Fruit fly (Drosophila melanogaster): ENCODE data around the gene CG9135.

Gene CG9135

dm6 chr2L:6078757-6079351 is 28.3 kb downstream of the CG9135 start (continued):
- TF ChIP-seq abd-A (tag; optimal IDR thresholded peaks at IDR 0.05) (peak; percentile 55), Lpt (GFP tag; optimal IDR thresholded peaks at IDR 0.05) (peak; percentile 92), luna (GFP tag; optimal IDR thresholded peaks at IDR 0.05) (no peak), CG10654 (GFP tag; optimal IDR thresholded peaks at IDR 0.05) (no peak), yki (optimal IDR thresholded peaks at IDR 0.05) (peak; percentile 12), Deaf1 (tag; optimal IDR thresholded peaks at IDR 0.05) (peak; percentile 53), Scr (GFP tag; IDR thresholded peaks at IDR 0.05; ENCODE audit: partially characterized antibody) (0 out of 2 replicates have a peak, but pooled peaks have one; percentile 27), Ets97D (GFP tag; optimal IDR thresholded peaks at IDR 0.05) (peak; percentile 6), Nf-YB (GFP tag; optimal IDR thresholded peaks at IDR 0.05) (peak; percentile 31), Kr (GFP tag; optimal IDR thresholded peaks at IDR 0.05) (peak; percentile 78), CG2202 (tag; optimal IDR thresholded peaks at IDR 0.05) (no peak), nerfin-1 (tag; optimal IDR thresholded peaks at IDR 0.05) (peak; percentile 27), CG2875 (GFP tag; optimal IDR thresholded peaks at IDR 0.05) (peak; percentile 11), CG18262 (tag; optimal IDR thresholded peaks at IDR 0.05) (peak; percentile 5), fru (optimal IDR thresholded peaks at IDR 0.05) (peak; percentile 27), ken (GFP tag; IDR thresholded peaks at IDR 0.05) (no peak), CG10979 (tag; optimal IDR thresholded peaks at IDR 0.05) (peak; percentile 31), gcm2 (GFP tag; optimal IDR thresholded peaks at IDR 0.05) (peak; percentile 25), nerfin-2 (GFP tag; IDR thresholded peaks at IDR 0.05; ENCODE audit: partially characterized antibody) (no peak), oc (tag; optimal IDR thresholded peaks at IDR 0.05) (peak; percentile 70), CG16779 (GFP tag; IDR thresholded peaks at IDR 0.05) (no peak), CG4328 (GFP tag; optimal IDR thresholded peaks at IDR 0.05) (no peak), CG5180 (GFP tag; optimal IDR thresholded peaks at IDR 0.05) (peak; percentile 2), CG17829 (tag; optimal IDR thresholded peaks at IDR 0.05) (peak; percentile 46), CG15696 (tag; optimal IDR thresholded peaks at IDR 0.05) (peak; percentile 14), nmo (GFP tag; optimal IDR thresholded peaks at IDR 0.05) (peak; percentile 51), CG33557 (GFP tag; optimal IDR thresholded peaks at IDR 0.05) (peak; percentile 48), crol (GFP tag; IDR thresholded peaks at IDR 0.05) (peak; percentile 98), CG3726 (GFP tag; IDR thresholded peaks at IDR 0.05) (no peak), CG11723 (GFP tag; optimal IDR thresholded peaks at IDR 0.05) (peak; percentile 20), Blimp-1 (GFP tag; optimal IDR thresholded peaks at IDR 0.05) (peak; percentile 79), stwl (tag; optimal IDR thresholded peaks at IDR 0.05) (peak; percentile 64), CG10543 (GFP tag; optimal IDR thresholded peaks at IDR 0.05) (peak; percentile 15), gcm (GFP tag; optimal IDR thresholded peaks at IDR 0.05) (peak; percentile 94), onecut (GFP tag; IDR thresholded peaks at IDR 0.05) (no peak), usp (GFP tag; optimal IDR thresholded peaks at IDR 0.05) (peak; percentile 34), zen (tag; optimal IDR thresholded peaks at IDR 0.05) (peak; percentile 82), kah (GFP tag; optimal IDR thresholded peaks at IDR 0.05) (peak; percentile 46), D (optimal IDR thresholded peaks at IDR 0.05) (peak; percentile 50), D (GFP tag; optimal IDR thresholded peaks at IDR 0.05) (peak; percentile 11), gsb-n (tag; optimal IDR thresholded peaks at IDR 0.05) (peak; percentile 14), rib (GFP tag; IDR thresholded peaks at IDR 0.05) (peak; percentile 92), pfk (GFP tag; optimal IDR thresholded peaks at IDR 0.05) (no peak), Mad (GFP tag; optimal IDR thresholded peaks at IDR 0.05) (no peak), dati (GFP tag; IDR thresholded peaks at IDR 0.05) (no peak), chm (GFP tag; IDR thresholded peaks at IDR 0.05) (peak; percentile 41; the same call in 1 of the 2 replicates), z (GFP tag; IDR thresholded peaks at IDR 0.05) (peak; percentile 91), CG6175 (GFP tag; IDR thresholded peaks at IDR 0.05) (no peak), CHES-1-like (GFP tag; optimal IDR thresholded peaks at IDR 0.05) (no peak), CG1832 (GFP tag; optimal IDR thresholded peaks at IDR 0.05) (peak; percentile 41), croc (GFP tag; conservative IDR thresholded peaks at IDR 0.05) (no peak)
